Fruit fly (Drosophila melanogaster) whole organism, embryonic: ENCODE results near the gene CG10581.
A peak's percentile ranks its signal among the peaks of the same experiment; 100 is the strongest.

Experiments used
- Atf3 ChIP-seq: fragments of 200-800 bp; sonication (Bioruptor generic); optimal IDR thresholded peaks from 3 replicates; lab custom pipeline; 2016; ENCODE audit warnings: missing biosample characterization, missing genetic modification characterization
- Blimp-1 ChIP-seq: fragments of 200-800 bp; sonication (Bioruptor generic); optimal IDR thresholded peaks from 3 replicates; lab custom pipeline; 2018; ENCODE audit warnings: missing biosample characterization, missing genetic modification characterization, mild to moderate bottlenecking, moderate library complexity, missing genetic modification reagents
- CG10267 ChIP-seq: fragments of 200-800 bp; sonication (Bioruptor generic); optimal IDR thresholded peaks from 2 replicates; lab custom pipeline; 2018; ENCODE audit warnings: missing biosample characterization, mild to moderate bottlenecking, missing genetic modification characterization, moderate library complexity
- CG10565 ChIP-seq: fragments of 200-800 bp; sonication (Bioruptor generic); optimal IDR thresholded peaks from 3 replicates; lab custom pipeline; 2016; ENCODE audit warnings: missing biosample characterization, mild to moderate bottlenecking, missing genetic modification characterization
- CG11093 ChIP-seq: fragments of 200-800 bp; sonication (Bioruptor generic); IDR thresholded peaks from 3 replicates; pipeline ENCODE4 v1.3.6; 2022; ENCODE audit warnings: missing biosample characterization, missing genetic modification characterization
- CG14050 ChIP-seq: fragments of 200-800 bp; sonication (Bioruptor generic); IDR thresholded peaks from 3 replicates; pipeline ENCODE4 v1.3.6; 2022; ENCODE audit warnings: missing biosample characterization, missing genetic modification characterization
- CG14667 ChIP-seq: fragments of 200-800 bp; sonication (Bioruptor generic); IDR thresholded peaks from 2 replicates; pipeline ENCODE4 v1.3.6; 2022; ENCODE audit warnings: missing biosample characterization, missing genetic modification characterization
- CG1602 ChIP-seq: fragments of 200-800 bp; sonication (Bioruptor generic); optimal IDR thresholded peaks from 3 replicates; lab custom pipeline; 2016; ENCODE audit warnings: missing biosample characterization, missing genetic modification characterization
- CG1647 ChIP-seq: fragments of 200-800 bp; sonication (Bioruptor generic); optimal IDR thresholded peaks from 3 replicates; lab custom pipeline; 2016; ENCODE audit warnings: missing biosample characterization, missing genetic modification characterization
- CG1792 ChIP-seq: fragments of 200-800 bp; sonication (Bioruptor generic); optimal IDR thresholded peaks from 2 replicates; lab custom pipeline; 2016; ENCODE audit warnings: missing biosample characterization, missing genetic modification characterization
- CG33213 ChIP-seq: fragments of 200-800 bp; sonication (Bioruptor generic); optimal IDR thresholded peaks from 3 replicates; lab custom pipeline; 2016; ENCODE audit warnings: missing biosample characterization, missing genetic modification characterization
- CG4328 ChIP-seq: fragments of 200-800 bp; sonication (Bioruptor generic); optimal IDR thresholded peaks from 3 replicates; lab custom pipeline; 2017; ENCODE audit warnings: missing biosample characterization, missing genetic modification reagents, missing genetic modification characterization
- CG6813 ChIP-seq: fragments of 200-800 bp; sonication (Bioruptor generic); optimal IDR thresholded peaks from 2 replicates; lab custom pipeline; 2017; ENCODE audit warnings: missing biosample characterization, missing genetic modification characterization, mild to moderate bottlenecking, moderate library complexity, missing genetic modification reagents
- CG7839 ChIP-seq: fragments of 200-800 bp; sonication (Bioruptor generic); optimal IDR thresholded peaks from 3 replicates; lab custom pipeline; 2018; ENCODE audit warnings: missing biosample characterization, mild to moderate bottlenecking, missing genetic modification characterization, moderate library complexity
- CG8359 ChIP-seq: fragments of 200-800 bp; sonication (Bioruptor generic); optimal IDR thresholded peaks from 2 replicates; lab custom pipeline; 2017; ENCODE audit warnings: missing biosample characterization, mild to moderate bottlenecking, missing genetic modification characterization, borderline replicate concordance
- CG8924 ChIP-seq: fragments of 200-800 bp; optimal IDR thresholded peaks from 3 replicates; lab custom pipeline; 2019; ENCODE audit warnings: missing biosample characterization, mild to moderate bottlenecking, missing genetic modification characterization, moderate library complexity
- CG9932 ChIP-seq: fragments of 200-800 bp; sonication (Bioruptor generic); IDR thresholded peaks from 2 replicates; pipeline ENCODE4 v1.3.6; 2022; ENCODE audit warnings: missing biosample characterization, missing genetic modification characterization
- Elba2 ChIP-seq: fragments of 200-800 bp; sonication (Bioruptor generic); optimal IDR thresholded peaks from 3 replicates; lab custom pipeline; 2016; ENCODE audit warnings: missing biosample characterization, missing genetic modification characterization
- H2.0 ChIP-seq: fragments of 200-800 bp; sonication (Bioruptor generic); IDR thresholded peaks from 2 replicates; pipeline ENCODE4 v1.3.6; 2022; ENCODE audit warnings: missing biosample characterization, missing genetic modification characterization
- Hey ChIP-seq: fragments of 200-800 bp; sonication (Bioruptor generic); optimal IDR thresholded peaks from 3 replicates; lab custom pipeline; 2018; ENCODE audit warnings: missing biosample characterization, mild to moderate bottlenecking, missing genetic modification characterization
- Lim3 ChIP-seq: fragments of 200-800 bp; sonication (Bioruptor generic); IDR thresholded peaks from 2 replicates; pipeline ENCODE4 v1.3.6; 2022; ENCODE audit warnings: missing biosample characterization, missing genetic modification characterization
- Poxn ChIP-seq: fragments of 200-800 bp; sonication (Bioruptor generic); IDR thresholded peaks from 2 replicates; pipeline ENCODE4 v1.3.6; 2022; ENCODE audit warnings: missing biosample characterization, missing genetic modification characterization
- Side ChIP-seq: fragments of 200-800 bp; sonication (Bioruptor generic); optimal IDR thresholded peaks from 2 replicates; lab custom pipeline; 2016; ENCODE audit warnings: missing biosample characterization, missing genetic modification characterization
- Six4 ChIP-seq: fragments of 200-800 bp; sonication (Bioruptor generic); optimal IDR thresholded peaks from 2 replicates; lab custom pipeline; 2016; ENCODE audit warnings: missing biosample characterization, missing genetic modification characterization
- ato ChIP-seq: fragments of 200-800 bp; sonication (Bioruptor generic); IDR thresholded peaks from 2 replicates; pipeline ENCODE4 v1.3.6; 2022; ENCODE audit warnings: missing biosample characterization, missing genetic modification characterization; ENCODE audit not compliant: partially characterized antibody
- bsh ChIP-seq, 2 experiments: fragments of 200-800 bp; sonication (Bioruptor generic); optimal IDR thresholded peaks; 2 replicates each; lab custom pipeline; 2017 to 2018; ENCODE audit warnings: mild to moderate bottlenecking in 2 of 2, missing biosample characterization in 2 of 2, missing genetic modification characterization in 2 of 2, moderate library complexity in 1 of 2
- btn ChIP-seq: fragments of 200-800 bp; sonication (Bioruptor generic); optimal IDR thresholded peaks from 2 replicates; lab custom pipeline; 2016; ENCODE audit warnings: missing biosample characterization, missing genetic modification characterization
- caup ChIP-seq: fragments of 200-800 bp; sonication (Bioruptor generic); optimal IDR thresholded peaks from 3 replicates; lab custom pipeline; 2017; ENCODE audit warnings: missing biosample characterization, mild to moderate bottlenecking, missing genetic modification characterization, moderate library complexity; ENCODE audit not compliant: severe bottlenecking
- cg ChIP-seq: fragments of 200-800 bp; sonication (Bioruptor generic); optimal IDR thresholded peaks from 3 replicates; lab custom pipeline; 2019; ENCODE audit warnings: missing biosample characterization, mild to moderate bottlenecking, missing genetic modification characterization, moderate library complexity
- corto ChIP-seq: fragments of 200-800 bp; sonication (Bioruptor generic); optimal IDR thresholded peaks from 2 replicates; lab custom pipeline; 2016; ENCODE audit warnings: missing biosample characterization, mild to moderate bottlenecking, missing genetic modification characterization, moderate library complexity
- dan ChIP-seq: fragments of 200-800 bp; sonication (Bioruptor generic); IDR thresholded peaks from 2 replicates; pipeline ENCODE4 v1.3.6; 2022; ENCODE audit warnings: missing biosample characterization, missing genetic modification characterization
- dmrt11E ChIP-seq: fragments of 200-800 bp; sonication (Bioruptor generic); optimal IDR thresholded peaks from 3 replicates; lab custom pipeline; 2018; ENCODE audit warnings: missing biosample characterization, mild to moderate bottlenecking, missing genetic modification characterization, moderate library complexity
- exex ChIP-seq: fragments of 200-800 bp; sonication (Bioruptor generic); optimal IDR thresholded peaks from 4 replicates; lab custom pipeline; 2018; ENCODE audit warnings: missing biosample characterization, mild to moderate bottlenecking, missing genetic modification characterization, moderate library complexity
- eyg ChIP-seq: fragments of 200-800 bp; sonication (Bioruptor generic); optimal IDR thresholded peaks from 3 replicates; lab custom pipeline; 2016; ENCODE audit warnings: missing biosample characterization, missing genetic modification characterization
- fd3F ChIP-seq: fragments of 200-800 bp; sonication (Bioruptor generic); optimal IDR thresholded peaks from 2 replicates; lab custom pipeline; 2018; ENCODE audit warnings: missing biosample characterization, mild to moderate bottlenecking, missing genetic modification characterization, moderate library complexity
- fd96Cb ChIP-seq: fragments of 200-800 bp; sonication (Bioruptor generic); optimal IDR thresholded peaks from 2 replicates; lab custom pipeline; 2018; ENCODE audit warnings: missing biosample characterization, mild to moderate bottlenecking, missing genetic modification characterization, moderate library complexity
- gem ChIP-seq: fragments of 200-800 bp; sonication (Bioruptor generic); optimal IDR thresholded peaks from 2 replicates; lab custom pipeline; 2019; ENCODE audit warnings: missing biosample characterization, mild to moderate bottlenecking, missing genetic modification characterization, moderate library complexity
- hkb ChIP-seq, 2 experiments: fragments of 200-800 bp in 1 of 2; fragments of >200 bp in 1 of 2; sonication (Bioruptor generic) in 1 of 2; IDR thresholded peaks in 1 of 2; optimal IDR thresholded peaks in 1 of 2; 2 replicates each; pipeline versions ENCODE4 v1.3.6 to Lab custom; 2017 to 2022; ENCODE audit warnings: missing biosample characterization in 1 of 2, missing genetic modification characterization in 1 of 2
- klu ChIP-seq: fragments of 200-800 bp; sonication (Bioruptor generic); IDR thresholded peaks from 2 replicates; pipeline ENCODE4 v1.3.6; 2022; ENCODE audit warnings: missing biosample characterization, missing genetic modification characterization
- lab ChIP-seq: fragments of 200-800 bp; sonication (Bioruptor generic); optimal IDR thresholded peaks from 3 replicates; lab custom pipeline; 2017; ENCODE audit warnings: missing biosample characterization, missing genetic modification characterization, mild to moderate bottlenecking, moderate library complexity, missing genetic modification reagents
- onecut ChIP-seq: fragments of 200-800 bp; sonication (Bioruptor generic); IDR thresholded peaks from 2 replicates; pipeline ENCODE4 v1.3.6; 2022; ENCODE audit warnings: missing biosample characterization, missing genetic modification characterization
- pnt ChIP-seq: fragments of 200-800 bp; sonication (Bioruptor generic); optimal IDR thresholded peaks from 3 replicates; lab custom pipeline; 2016; ENCODE audit warnings: missing biosample characterization, missing genetic modification characterization
- ranshi ChIP-seq: fragments of 200-800 bp; sonication (Bioruptor generic); IDR thresholded peaks from 2 replicates; pipeline ENCODE4 v1.3.6; 2022; ENCODE audit warnings: missing biosample characterization, missing genetic modification characterization
- ro ChIP-seq: fragments of 200-800 bp; sonication (Bioruptor generic); IDR thresholded peaks from 2 replicates; pipeline ENCODE4 v1.3.6; 2022; ENCODE audit warnings: missing biosample characterization, missing genetic modification characterization
- slbo ChIP-seq: fragments of 200-800 bp; sonication (Bioruptor generic); IDR thresholded peaks from 2 replicates; pipeline ENCODE4 v1.3.6; 2022; ENCODE audit warnings: missing biosample characterization, missing genetic modification characterization
- tna ChIP-seq: fragments of 200-800 bp; sonication (Bioruptor generic); IDR thresholded peaks from 2 replicates; pipeline ENCODE4 v1.3.6; 2022; ENCODE audit warnings: missing biosample characterization, missing genetic modification characterization; ENCODE audit not compliant: partially characterized antibody
- unc-4 ChIP-seq: fragments of 200-800 bp; sonication (Bioruptor generic); IDR thresholded peaks from 2 replicates; pipeline ENCODE4 v1.3.6; 2022; ENCODE audit warnings: missing biosample characterization, missing genetic modification characterization; ENCODE audit not compliant: partially characterized antibody
- usp ChIP-seq: fragments of >200 bp; optimal IDR thresholded peaks from 2 replicates; lab custom pipeline; 2017; ENCODE audit warnings: missing biosample characterization, missing genetic modification characterization

CG10581 gene

dm6 chr3L:21027657-21028255, 6.2 kb downstream of the CG10581 start, which contains the start of gene Pdss2 (continued):
- TF ChIP-seq CG10565 (GFP tag; lab: Kevin White, UChicago): no peak
- TF ChIP-seq cg: no peak
- TF ChIP-seq Lim3 (GFP tag; lab: Robert Waterston, UW): no peak
- 0 out of 2 replicates have a peak, but pooled peaks have one; percentile 28 for TF ChIP-seq ro (GFP tag; lab: Robert Waterston, UW)
- peak; percentile 61 for TF ChIP-seq fd3F (GFP tag; lab: Kevin White, UChicago)
- TF ChIP-seq CG4328 (GFP tag; lab: Kevin White, UChicago): peak; percentile 53
- TF ChIP-seq CG9932 (GFP tag; lab: Robert Waterston, UW): peak; percentile 94
- peak; percentile 68 for TF ChIP-seq CG1602 (GFP tag; lab: Kevin White, UChicago)
- no peak for TF ChIP-seq usp
- TF ChIP-seq Hey (tag; lab: Kevin White, UChicago): no peak
- TF ChIP-seq bsh (GFP tag; optimal IDR thresholded peaks at IDR 0.05; lab: Kevin White, UChicago): peak; percentile 31 to 51
- TF ChIP-seq CG1792 (GFP tag; lab: Kevin White, UChicago): peak; percentile 15
- TF ChIP-seq gem: peak; percentile 83
- TF ChIP-seq Blimp-1 (GFP tag; lab: Kevin White, UChicago): peak; percentile 92
- no peak for TF ChIP-seq CG11093
- TF ChIP-seq CG8359 (GFP tag; lab: Kevin White, UChicago): no peak
- TF ChIP-seq exex (tag; lab: Kevin White, UChicago): no peak
- peak; percentile 57 for TF ChIP-seq Side (GFP tag; lab: Kevin White, UChicago)
- peak; percentile 60 for TF ChIP-seq CG8924
- TF ChIP-seq Poxn (GFP tag; lab: Robert Waterston, UW): peak; percentile 64; the same call in 1 of the 2 replicates
- peak; percentile 59 for TF ChIP-seq caup (GFP tag; lab: Kevin White, UChicago)
- TF ChIP-seq onecut (GFP tag; lab: Robert Waterston, UW): peak; percentile 5; the same call in 1 of the 2 replicates
- peak; percentile 70 for TF ChIP-seq H2.0
- TF ChIP-seq fd96Cb (tag; lab: Kevin White, UChicago): peak; percentile 54
- TF ChIP-seq CG1647: peak; percentile 67
- TF ChIP-seq pnt: peak; percentile 63
- TF ChIP-seq CG14667 (GFP tag; lab: Robert Waterston, UW): peak; percentile 72
- peak; percentile 56; the same call in 1 of the 2 replicates for TF ChIP-seq klu (GFP tag; lab: Robert Waterston, UW)
- TF ChIP-seq tna (GFP tag; lab: Robert Waterston, UW): peak; percentile 35; the same call in 1 of the 2 replicates
- TF ChIP-seq slbo (GFP tag; lab: Robert Waterston, UW): peak; percentile 91
- no peak for TF ChIP-seq corto (GFP tag; lab: Kevin White, UChicago)
- TF ChIP-seq ranshi: peak; percentile 72; the same call in 1 of the 2 replicates
- TF ChIP-seq unc-4 (GFP tag; lab: Robert Waterston, UW): peak; percentile 66
- peak; percentile 75 for TF ChIP-seq CG33213 (GFP tag; lab: Kevin White, UChicago)
- peak; percentile 71 for TF ChIP-seq CG7839 (tag; lab: Kevin White, UChicago)
- no peak for TF ChIP-seq hkb (optimal IDR thresholded peaks at IDR 0.05; lab: Kevin White, UChicago)
- TF ChIP-seq hkb (GFP tag; IDR thresholded peaks at IDR 0.05; lab: Robert Waterston, UW): peak; percentile 41; the same call in 1 of the 2 replicates
- TF ChIP-seq CG10267 (tag; lab: Kevin White, UChicago): peak; percentile 65
- TF ChIP-seq CG14050 (GFP tag; lab: Robert Waterston, UW): peak; percentile 73
- peak; percentile 45; the same call in 1 of the 2 replicates for TF ChIP-seq ato
- TF ChIP-seq Elba2: no peak
- TF ChIP-seq dan (GFP tag; lab: Robert Waterston, UW): no peak
- TF ChIP-seq CG6813 (GFP tag; lab: Kevin White, UChicago): no peak
- TF ChIP-seq dmrt11E (tag; lab: Kevin White, UChicago): peak; percentile 73
- TF ChIP-seq eyg: no peak
- peak; percentile 64 for TF ChIP-seq Atf3 (GFP tag; lab: Kevin White, UChicago)
- TF ChIP-seq lab (GFP tag; lab: Kevin White, UChicago): peak; percentile 83
- peak; percentile 25 for TF ChIP-seq btn (GFP tag; lab: Kevin White, UChicago)
- TF ChIP-seq Six4 (GFP tag; lab: Kevin White, UChicago): peak; percentile 26
